Worm (Caenorhabditis elegans): ENCODE results near the gene Y39F10C.1.

DNA sequence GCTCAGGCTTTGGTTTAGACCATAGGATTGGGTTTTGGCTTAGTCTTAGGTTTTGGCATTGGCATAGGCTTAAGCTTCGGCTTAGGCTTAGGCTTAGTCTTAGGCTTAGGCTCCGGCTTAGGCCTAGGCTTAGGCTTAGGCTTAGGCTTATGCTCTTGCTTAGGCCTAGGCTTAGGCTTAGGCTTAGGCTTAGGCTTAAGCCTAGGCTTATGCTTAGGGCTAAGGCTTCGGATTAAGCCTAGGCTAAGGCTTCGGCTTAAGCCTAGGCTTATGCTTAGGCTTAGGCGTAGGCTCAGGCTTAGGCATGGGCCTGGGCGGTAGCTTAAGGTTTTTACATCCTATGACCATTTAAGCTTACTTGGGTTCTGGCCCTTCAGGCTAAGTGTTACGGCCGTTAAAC lies 24.1 kb upstream of the Y39F10C.1 start:
- TF ChIP-seq syd-9 (tag; optimal IDR thresholded peaks at IDR 0.05) (no peak), fkh-6 (tag; optimal IDR thresholded peaks at IDR 0.05) (no peak), sdc-2 (tag; optimal IDR thresholded peaks at IDR 0.05) (no peak)

Measured in whole organism, late embryonic.